Worm (Caenorhabditis elegans): ENCODE measurements around the gene C17H12.5.

DNA sequence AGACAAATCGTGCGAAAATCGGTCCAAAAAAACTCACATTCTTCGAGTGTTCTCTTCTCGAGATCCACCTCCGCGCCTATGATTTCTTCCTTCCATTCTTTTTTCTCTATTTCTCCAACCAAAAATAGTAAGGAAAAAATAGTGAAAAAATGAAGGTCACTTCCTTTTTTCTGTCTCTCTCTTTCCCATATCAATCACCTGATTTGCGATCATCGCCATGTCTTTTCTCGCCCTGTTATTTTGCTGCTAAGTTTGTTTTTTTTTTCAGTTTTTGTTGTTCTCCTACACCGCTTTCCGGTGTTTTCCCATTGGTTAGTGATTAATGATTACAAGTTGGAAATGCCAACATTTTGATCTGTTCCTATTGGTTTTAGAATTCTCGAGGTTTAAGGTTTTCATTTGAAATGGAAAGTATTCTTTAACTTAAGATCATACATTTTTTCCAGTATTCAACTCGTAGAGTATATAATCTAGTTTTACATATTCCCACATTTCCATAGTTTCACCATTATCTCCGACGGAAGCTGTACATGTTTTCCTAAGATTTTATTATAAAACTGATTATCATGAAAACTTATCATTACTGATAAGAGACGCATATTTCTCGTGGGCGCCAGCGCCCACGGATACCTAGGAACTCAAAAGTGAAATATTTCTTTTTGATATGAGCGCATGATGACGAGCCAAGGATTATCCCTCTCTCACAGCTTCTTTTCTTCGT lies 24.3 kb upstream of the C17H12.5 start:
- TF ChIP-seq mdl-1 (tag; optimal IDR thresholded peaks at IDR 0.05) (no peak), nhr-11 (tag; optimal IDR thresholded peaks at IDR 0.05) (no peak), mep-1 (tag; optimal IDR thresholded peaks at IDR 0.05) (peak; percentile 25), pqm-1 (tag; optimal IDR thresholded peaks at IDR 0.05) (no peak), ceh-82 (tag; optimal IDR thresholded peaks at IDR 0.05) (no peak)
